Worm (Caenorhabditis elegans): Measurements from ENCODE around the gene Y67D8C.6.

ce11 chrIV:3046009-3046408 lies 17.2 kb downstream of the Y67D8C.6 start:
- TF ChIP-seq W03F9.2 (tag; optimal IDR thresholded peaks at IDR 0.05) (no peak), him-1 (tag; optimal IDR thresholded peaks at IDR 0.05) (no peak), dao-5 (tag; optimal IDR thresholded peaks at IDR 0.05) (no peak)

Measured in whole organism, L4/young adult.